Fruit fly (Drosophila melanogaster) whole organism, embryonic: ENCODE results near the gene chb.

Source experiments
- CG10366 ChIP-seq: fragments of 200-800 bp; sonication (Bioruptor generic); IDR thresholded peaks from 2 replicates; pipeline ENCODE4 v1.3.6; 2022; ENCODE audit warnings: missing biosample characterization, missing genetic modification characterization
- CG10462 ChIP-seq: fragments of 200-800 bp; sonication (Bioruptor generic); optimal IDR thresholded peaks from 2 replicates; lab custom pipeline; 2016; ENCODE audit warnings: missing biosample characterization, missing genetic modification characterization
- CG12071 ChIP-seq: fragments of 200-800 bp; sonication (Bioruptor generic); optimal IDR thresholded peaks from 3 replicates; lab custom pipeline; 2018; ENCODE audit warnings: missing biosample characterization, mild to moderate bottlenecking, missing genetic modification characterization
- CG12155 ChIP-seq: fragments of 200-800 bp; sonication (Bioruptor generic); optimal IDR thresholded peaks from 3 replicates; lab custom pipeline; 2016; ENCODE audit warnings: missing biosample characterization, missing genetic modification characterization
- CG12659 ChIP-seq: fragments of 200-800 bp; sonication (Bioruptor generic); optimal IDR thresholded peaks from 3 replicates; lab custom pipeline; 2017; ENCODE audit warnings: mild to moderate bottlenecking, missing biosample characterization, missing genetic modification reagents, missing genetic modification characterization
- CG13123 ChIP-seq: fragments of 200-800 bp; sonication (Bioruptor generic); optimal IDR thresholded peaks from 2 replicates; lab custom pipeline; 2016; ENCODE audit warnings: missing biosample characterization, missing genetic modification characterization
- CG17612 ChIP-seq: fragments of 200-800 bp; sonication (Bioruptor generic); IDR thresholded peaks from 2 replicates; pipeline ENCODE4 v1.3.6; 2022; ENCODE audit warnings: missing biosample characterization, missing genetic modification characterization
- CG17802 ChIP-seq: fragments of 200-800 bp; sonication (Bioruptor generic); optimal IDR thresholded peaks from 2 replicates; lab custom pipeline; 2018; ENCODE audit warnings: missing biosample characterization, mild to moderate bottlenecking, missing genetic modification characterization, moderate library complexity
- CG1792 ChIP-seq: fragments of 200-800 bp; sonication (Bioruptor generic); optimal IDR thresholded peaks from 2 replicates; lab custom pipeline; 2016; ENCODE audit warnings: missing biosample characterization, missing genetic modification characterization
- CG18619 ChIP-seq: fragments of 200-800 bp; sonication (Bioruptor generic); optimal IDR thresholded peaks from 3 replicates; lab custom pipeline; 2017; ENCODE audit warnings: missing biosample characterization, mild to moderate bottlenecking, missing genetic modification characterization
- CG31388 ChIP-seq: fragments of 200-800 bp; sonication (Bioruptor generic); optimal IDR thresholded peaks from 2 replicates; lab custom pipeline; 2016; ENCODE audit warnings: missing biosample characterization, missing genetic modification characterization
- CG32532 ChIP-seq: fragments of 200-800 bp; sonication (Bioruptor generic); IDR thresholded peaks from 2 replicates; pipeline ENCODE4 v1.3.6; 2022; ENCODE audit warnings: missing biosample characterization, missing genetic modification characterization
- CG33557 ChIP-seq: fragments of 200-800 bp; sonication (Bioruptor generic); optimal IDR thresholded peaks from 2 replicates; lab custom pipeline; 2019; ENCODE audit warnings: missing biosample characterization, mild to moderate bottlenecking, missing genetic modification characterization, moderate library complexity
- CG4360 ChIP-seq: fragments of 200-800 bp; sonication (Bioruptor generic); IDR thresholded peaks from 2 replicates; pipeline ENCODE4 v1.3.6; 2022; ENCODE audit warnings: missing biosample characterization, missing genetic modification characterization
- CG6813 ChIP-seq: fragments of 200-800 bp; sonication (Bioruptor generic); optimal IDR thresholded peaks from 2 replicates; lab custom pipeline; 2017; ENCODE audit warnings: missing biosample characterization, missing genetic modification characterization, mild to moderate bottlenecking, moderate library complexity, missing genetic modification reagents
- CG7372 ChIP-seq: fragments of 200-800 bp; sonication (Bioruptor generic); IDR thresholded peaks from 2 replicates; pipeline ENCODE4 v1.3.6; 2022; ENCODE audit warnings: missing biosample characterization, missing genetic modification characterization
- CG8089 ChIP-seq: fragments of 200-800 bp; sonication (Bioruptor generic); optimal IDR thresholded peaks from 3 replicates; lab custom pipeline; 2016; ENCODE audit warnings: missing biosample characterization, missing genetic modification characterization
- CG8924 ChIP-seq: fragments of 200-800 bp; optimal IDR thresholded peaks from 3 replicates; lab custom pipeline; 2019; ENCODE audit warnings: missing biosample characterization, mild to moderate bottlenecking, missing genetic modification characterization, moderate library complexity
- CG8944 ChIP-seq: fragments of 200-800 bp; sonication (Bioruptor generic); optimal IDR thresholded peaks from 3 replicates; lab custom pipeline; 2016; ENCODE audit warnings: missing biosample characterization, missing genetic modification characterization
- CTCF ChIP-seq: fragments of 200-800 bp; sonication (Bioruptor generic); optimal IDR thresholded peaks from 2 replicates; lab custom pipeline; 2017; ENCODE audit warnings: missing biosample characterization, mild to moderate bottlenecking, missing genetic modification characterization, moderate library complexity
- Chrac-16 ChIP-seq: fragments of 200-800 bp; sonication (Bioruptor generic); optimal IDR thresholded peaks from 3 replicates; lab custom pipeline; 2016; ENCODE audit warnings: missing biosample characterization, missing genetic modification characterization
- Deaf1 ChIP-seq: fragments of 200-800 bp; optimal IDR thresholded peaks from 3 replicates; lab custom pipeline; 2019; ENCODE audit warnings: missing biosample characterization, mild to moderate bottlenecking, missing genetic modification characterization, moderate library complexity
- Dfd ChIP-seq, 2 experiments: fragments of >200 bp; optimal IDR thresholded peaks; 2 replicates each; lab custom pipeline; 2017; ENCODE audit warnings: missing biosample characterization in 2 of 2, missing genetic modification characterization in 2 of 2
- Dip2 ChIP-seq: fragments of 200-800 bp; sonication (Bioruptor generic); IDR thresholded peaks from 2 replicates; pipeline ENCODE4 v1.3.6; 2022; ENCODE audit warnings: missing biosample characterization, missing genetic modification characterization
- Eip74EF ChIP-seq, 2 experiments: fragments of 200-800 bp in 1 of 2; fragments of >200 bp in 1 of 2; sonication (Bioruptor generic) in 1 of 2; optimal IDR thresholded peaks; 2 replicates each; lab custom pipeline; 2017 to 2019; ENCODE audit warnings: missing biosample characterization in 2 of 2, missing genetic modification characterization in 2 of 2, mild to moderate bottlenecking in 1 of 2, moderate library complexity in 1 of 2
- Ets97D ChIP-seq: fragments of 200-800 bp; sonication (Bioruptor generic); optimal IDR thresholded peaks from 3 replicates; lab custom pipeline; 2016; ENCODE audit warnings: missing biosample characterization, missing genetic modification characterization
- Fer1 ChIP-seq: fragments of 200-800 bp; sonication (Bioruptor generic); optimal IDR thresholded peaks from 2 replicates; lab custom pipeline; 2017; ENCODE audit warnings: missing biosample characterization, mild to moderate bottlenecking, missing genetic modification characterization
- Hr78 ChIP-seq, 2 experiments: fragments of 200-800 bp in 1 of 2; fragments of >200 bp in 1 of 2; sonication (Bioruptor generic) in 1 of 2; optimal IDR thresholded peaks; 2 replicates each; lab custom pipeline; 2017 to 2019; ENCODE audit warnings: missing biosample characterization in 2 of 2, missing genetic modification characterization in 2 of 2, mild to moderate bottlenecking in 1 of 2, moderate library complexity in 1 of 2
- Jarid2 ChIP-seq: fragments of 200-800 bp; sonication (Bioruptor generic); optimal IDR thresholded peaks from 3 replicates; lab custom pipeline; 2017; ENCODE audit warnings: mild to moderate bottlenecking, missing biosample characterization, missing genetic modification reagents, missing genetic modification characterization
- Lpt ChIP-seq: fragments of >200 bp; optimal IDR thresholded peaks from 2 replicates; lab custom pipeline; 2018; ENCODE audit warnings: missing biosample characterization, missing genetic modification characterization
- NK7.1 ChIP-seq: fragments of 200-800 bp; sonication (Bioruptor generic); optimal IDR thresholded peaks from 3 replicates; lab custom pipeline; 2016; ENCODE audit warnings: missing biosample characterization, missing genetic modification characterization
- Nf-YC ChIP-seq: fragments of 200-800 bp; optimal IDR thresholded peaks from 3 replicates; lab custom pipeline; 2019; ENCODE audit warnings: missing biosample characterization, mild to moderate bottlenecking, missing genetic modification characterization, moderate library complexity
- Sin3A ChIP-seq: fragments of >200 bp; optimal IDR thresholded peaks from 2 replicates; lab custom pipeline; 2018
- Usf ChIP-seq: fragments of 200-800 bp; sonication (Bioruptor generic); optimal IDR thresholded peaks from 2 replicates; lab custom pipeline; 2017; ENCODE audit warnings: missing genotype, missing biosample characterization, missing genetic modification characterization
- YL-1 ChIP-seq: fragments of 200-800 bp; sonication (Bioruptor generic); optimal IDR thresholded peaks from 3 replicates; lab custom pipeline; 2017; ENCODE audit warnings: missing biosample characterization, mild to moderate bottlenecking, missing genetic modification characterization
- abd-A ChIP-seq: fragments of 200-800 bp; sonication (Bioruptor generic); optimal IDR thresholded peaks from 3 replicates; lab custom pipeline; 2019; ENCODE audit warnings: missing biosample characterization, mild to moderate bottlenecking, missing genetic modification characterization, moderate library complexity
- ara ChIP-seq: fragments of 200-800 bp; sonication (Bioruptor generic); IDR thresholded peaks from 2 replicates; pipeline ENCODE4 v1.3.6; 2022; ENCODE audit warnings: missing biosample characterization, missing genetic modification characterization
- chm ChIP-seq: fragments of 200-800 bp; sonication (Bioruptor generic); IDR thresholded peaks from 2 replicates; pipeline ENCODE4 v1.3.6; 2022; ENCODE audit warnings: missing biosample characterization, missing genetic modification characterization
- dan ChIP-seq: fragments of 200-800 bp; sonication (Bioruptor generic); IDR thresholded peaks from 2 replicates; pipeline ENCODE4 v1.3.6; 2022; ENCODE audit warnings: missing biosample characterization, missing genetic modification characterization
- dati ChIP-seq: fragments of 200-800 bp; sonication (Bioruptor generic); IDR thresholded peaks from 2 replicates; pipeline ENCODE4 v1.3.6; 2022; ENCODE audit warnings: missing biosample characterization, missing genetic modification characterization
- en ChIP-seq: fragments of 200-800 bp; sonication (Bioruptor generic); optimal IDR thresholded peaks from 2 replicates; lab custom pipeline; 2016; ENCODE audit warnings: missing biosample characterization, missing genetic modification characterization
- eyg ChIP-seq: fragments of 200-800 bp; sonication (Bioruptor generic); optimal IDR thresholded peaks from 3 replicates; lab custom pipeline; 2016; ENCODE audit warnings: missing biosample characterization, missing genetic modification characterization
- jumu ChIP-seq: fragments of 200-800 bp; sonication (Bioruptor generic); optimal IDR thresholded peaks from 3 replicates; lab custom pipeline; 2016; ENCODE audit warnings: missing biosample characterization, missing genetic modification characterization
- lbe ChIP-seq: fragments of 200-800 bp; sonication (Bioruptor generic); optimal IDR thresholded peaks from 2 replicates; lab custom pipeline; 2016; ENCODE audit warnings: missing biosample characterization, mild to moderate bottlenecking, missing genetic modification characterization
- nerfin-1 ChIP-seq: fragments of 200-800 bp; sonication (Bioruptor generic); optimal IDR thresholded peaks from 3 replicates; lab custom pipeline; 2019; ENCODE audit warnings: missing biosample characterization, mild to moderate bottlenecking, missing genetic modification characterization, moderate library complexity
- onecut ChIP-seq: fragments of 200-800 bp; sonication (Bioruptor generic); IDR thresholded peaks from 2 replicates; pipeline ENCODE4 v1.3.6; 2022; ENCODE audit warnings: missing biosample characterization, missing genetic modification characterization
- org-1 ChIP-seq: fragments of 200-800 bp; sonication (Bioruptor generic); optimal IDR thresholded peaks from 2 replicates; lab custom pipeline; 2017; ENCODE audit warnings: missing biosample characterization, missing genetic modification characterization
- pzg ChIP-seq: fragments of 200-800 bp; sonication (Bioruptor generic); optimal IDR thresholded peaks from 3 replicates; lab custom pipeline; 2018; ENCODE audit warnings: missing biosample characterization, mild to moderate bottlenecking, missing genetic modification characterization, moderate library complexity
- ro ChIP-seq: fragments of 200-800 bp; sonication (Bioruptor generic); IDR thresholded peaks from 2 replicates; pipeline ENCODE4 v1.3.6; 2022; ENCODE audit warnings: missing biosample characterization, missing genetic modification characterization
- sob ChIP-seq: fragments of 200-800 bp; sonication (Bioruptor generic); IDR thresholded peaks from 2 replicates; pipeline ENCODE4 v1.3.6; 2022; ENCODE audit warnings: missing biosample characterization, missing genetic modification characterization
- sqz ChIP-seq: fragments of 200-800 bp; sonication (Bioruptor generic); optimal IDR thresholded peaks from 3 replicates; lab custom pipeline; 2018; ENCODE audit warnings: missing biosample characterization, mild to moderate bottlenecking, missing genetic modification characterization
- ssp ChIP-seq: fragments of 200-800 bp; sonication (Bioruptor generic); IDR thresholded peaks from 2 replicates; pipeline ENCODE4 v1.3.6; 2022; ENCODE audit warnings: missing biosample characterization, missing genetic modification characterization
- stc ChIP-seq: fragments of 200-800 bp; sonication (Bioruptor generic); IDR thresholded peaks from 2 replicates; pipeline ENCODE4 v1.3.6; 2022; ENCODE audit warnings: missing biosample characterization, missing genetic modification characterization
- usp ChIP-seq: fragments of >200 bp; optimal IDR thresholded peaks from 2 replicates; lab custom pipeline; 2017; ENCODE audit warnings: missing biosample characterization, missing genetic modification characterization

The chb gene

dm6 chr3L:21131427-21131826, 41.2 kb upstream of the chb start, which contains the start of gene ICA69 (continued):
- TF ChIP-seq abd-A (tag; lab: Kevin White, UChicago) (no peak), YL-1 (GFP tag; lab: Kevin White, UChicago) (peak; percentile 56), Hr78 (GFP tag; optimal IDR thresholded peaks at IDR 0.05; lab: Kevin White, UChicago) (no peak), en (GFP tag; lab: Kevin White, UChicago) (no peak), CG4360 (no peak), ara (GFP tag; lab: Robert Waterston, UW) (no peak), nerfin-1 (tag; lab: Kevin White, UChicago) (peak; percentile 98), CG8924 (no peak), Sin3A (lab: Kevin White, UChicago) (peak; percentile 82), CG1792 (GFP tag; lab: Kevin White, UChicago) (no peak), Fer1 (GFP tag; lab: Kevin White, UChicago) (no peak), ro (GFP tag; lab: Robert Waterston, UW) (no peak), eyg (GFP tag; lab: Kevin White, UChicago) (no peak), CG17802 (tag; lab: Kevin White, UChicago) (no peak), dan (GFP tag; lab: Robert Waterston, UW) (no peak), CG8944 (GFP tag; lab: Kevin White, UChicago) (no peak), stc (GFP tag; lab: Robert Waterston, UW) (no peak), pzg (peak; percentile 54), Eip74EF (GFP tag; optimal IDR thresholded peaks at IDR 0.05; lab: Kevin White, UChicago) (no peak), NK7.1 (GFP tag; lab: Kevin White, UChicago) (no peak), CG6813 (no peak), CG33557 (GFP tag; lab: Kevin White, UChicago) (no peak), CG13123 (no peak), Dfd (GFP tag; optimal IDR thresholded peaks at IDR 0.05; lab: Kevin White, UChicago) (no peak), CG10462 (GFP tag; lab: Kevin White, UChicago) (peak; percentile 73), CG10366 (GFP tag; lab: Robert Waterston, UW) (no peak), CG17612 (GFP tag; lab: Robert Waterston, UW) (no peak), org-1 (GFP tag; lab: Kevin White, UChicago) (no peak), CG31388 (no peak), sob (GFP tag; lab: Robert Waterston, UW) (no peak), jumu (GFP tag; lab: Kevin White, UChicago) (no peak), lbe (no peak), Deaf1 (no peak), CTCF (peak; percentile 41), Chrac-16 (GFP tag; lab: Kevin White, UChicago) (no peak), CG12659 (peak; percentile 35), CG32532 (GFP tag; lab: Robert Waterston, UW) (no peak), ssp (GFP tag; lab: Robert Waterston, UW) (no peak), Lpt (no peak), sqz (GFP tag; lab: Kevin White, UChicago) (no peak), onecut (GFP tag; lab: Robert Waterston, UW) (no peak), Ets97D (GFP tag; lab: Kevin White, UChicago) (peak; percentile 51), Usf (GFP tag; lab: Kevin White, UChicago) (no peak), CG8089 (GFP tag; lab: Kevin White, UChicago) (no peak), dati (GFP tag; lab: Robert Waterston, UW) (no peak), Dip2 (GFP tag; lab: Robert Waterston, UW) (no peak), CG12155 (GFP tag; lab: Kevin White, UChicago) (no peak), CG7372 (GFP tag; lab: Robert Waterston, UW) (no peak), CG18619 (no peak), CG12071 (GFP tag; lab: Kevin White, UChicago) (no peak), Jarid2 (no peak), usp (GFP tag; lab: Kevin White, UChicago) (no peak), Nf-YC (tag; lab: Kevin White, UChicago) (no peak), chm (GFP tag; lab: Robert Waterston, UW) (no peak)
